Worm (Caenorhabditis elegans): Measurements from ENCODE around the gene htas-1.

htas-1 gene

DNA sequence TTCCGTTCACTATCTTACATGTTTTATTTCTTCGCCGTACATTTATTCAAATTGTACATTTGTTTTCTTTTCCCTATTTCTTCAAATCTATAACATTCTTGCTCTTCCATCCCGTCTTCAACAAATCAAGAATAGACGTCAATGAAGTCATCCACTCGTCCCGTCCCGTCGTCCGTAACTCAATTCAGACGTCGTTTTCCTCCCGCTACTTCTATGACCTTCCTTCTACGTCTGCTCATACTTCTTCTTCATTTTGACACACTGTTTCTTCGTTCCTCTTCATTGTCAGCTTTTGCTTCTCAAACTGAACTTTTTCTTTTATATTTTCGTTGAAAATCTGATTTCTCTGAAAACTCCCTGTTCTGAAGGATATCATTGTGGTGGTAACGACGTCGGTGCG lies 23.3 kb downstream of the htas-1 start:
- TF ChIP-seq ceh-39 (tag; optimal IDR thresholded peaks at IDR 0.05) (no peak), ces-1 (GFP tag; optimal IDR thresholded peaks at IDR 0.05) (peak; percentile 61), mep-1 (tag; optimal IDR thresholded peaks at IDR 0.05) (no peak)

DNA sequence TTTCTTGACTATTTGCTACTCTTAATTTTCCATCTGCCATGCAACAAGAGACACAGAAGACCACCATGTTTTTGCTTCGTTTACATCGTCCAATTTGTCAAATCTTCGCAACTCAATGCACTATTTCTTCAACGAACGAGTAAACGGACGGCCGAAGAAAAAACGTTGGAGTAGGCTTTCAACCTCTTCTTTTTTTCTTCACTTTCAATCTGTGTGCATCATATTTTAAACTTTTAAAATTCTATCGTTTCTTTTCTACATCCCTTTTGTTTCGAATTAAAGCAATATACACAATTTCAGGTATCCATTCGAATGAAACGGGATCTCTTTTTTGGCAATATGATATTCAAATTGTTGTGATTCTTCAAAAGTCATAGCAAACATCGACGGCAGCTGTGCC lies 25.6 kb downstream of the htas-1 start, which contains the start of gene acc-1:
acc-1 (plus strand) TSS at position 301 of the 400 bp plus-strand sequence.
- TF ChIP-seq nhr-76 (tag; optimal IDR thresholded peaks at IDR 0.05) (no peak), blmp-1 (tag; optimal IDR thresholded peaks at IDR 0.05) (no peak), flh-1 (GFP tag; optimal IDR thresholded peaks at IDR 0.05) (no peak), unc-62 (GFP tag; optimal IDR thresholded peaks at IDR 0.05) (no peak), lin-13 (tag; optimal IDR thresholded peaks at IDR 0.05) (no peak), snpc-4 (tag; optimal IDR thresholded peaks at IDR 0.05) (no peak), ham-2 (GFP tag; optimal IDR thresholded peaks at IDR 0.05) (no peak), unc-120 (tag; optimal IDR thresholded peaks at IDR 0.05; ENCODE audit: poor library complexity, severe bottlenecking) (no peak), drap-1 (GFP tag; optimal IDR thresholded peaks at IDR 0.05) (no peak), ztf-11 (tag; optimal IDR thresholded peaks at IDR 0.05) (no peak), mls-2 (tag; optimal IDR thresholded peaks at IDR 0.05) (no peak), mep-1 (tag; optimal IDR thresholded peaks at IDR 0.05) (no peak), elt-1 (tag; optimal IDR thresholded peaks at IDR 0.05; ENCODE audit: borderline replicate concordance, insufficient read depth) (no peak), lsy-2 (tag; optimal IDR thresholded peaks at IDR 0.05) (no peak)

DNA sequence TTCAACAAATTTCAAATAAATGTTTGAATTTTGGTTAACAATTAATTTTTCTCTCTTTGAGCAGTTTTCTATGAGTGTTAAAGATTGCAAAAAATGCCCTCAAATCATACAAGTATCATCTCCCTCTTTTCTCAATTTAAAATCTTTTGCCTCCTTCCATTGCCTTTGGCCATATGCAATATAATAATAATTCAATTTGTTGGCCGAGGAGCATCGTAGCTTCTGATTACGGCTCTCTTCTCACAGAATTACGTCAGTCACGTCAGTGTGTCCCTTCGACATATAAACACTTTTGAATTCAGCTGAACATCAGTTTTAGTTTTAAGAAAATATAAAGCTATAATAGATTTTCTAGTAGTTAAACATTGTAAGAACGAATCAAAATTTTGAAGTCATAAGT lies 27.8 kb downstream of the htas-1 start:
- TF ChIP-seq ces-1 (GFP tag; optimal IDR thresholded peaks at IDR 0.05) (peak; percentile 92), tbx-8 (GFP tag; optimal IDR thresholded peaks at IDR 0.05) (no peak)

DNA sequence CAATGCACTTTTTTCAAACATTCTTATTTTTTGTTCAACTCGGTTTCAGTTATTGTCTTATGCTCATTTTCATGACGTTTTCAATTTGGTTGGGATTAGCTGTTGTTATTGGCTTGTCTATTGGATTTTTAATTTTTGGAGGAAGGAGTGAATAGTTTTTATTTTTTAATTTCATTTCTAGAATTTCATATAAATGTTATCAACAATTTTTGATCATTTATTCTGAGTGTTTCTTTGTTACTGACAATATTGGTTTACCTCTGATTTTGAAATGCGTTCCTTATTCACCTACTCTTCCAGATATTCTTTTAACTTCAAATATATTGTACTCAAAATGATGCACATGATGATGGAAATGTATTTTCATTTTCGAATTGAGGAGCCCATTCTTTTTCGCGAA lies 29.3 kb downstream of the htas-1 start, which contains the start of gene F58G6.7:
F58G6.7 (plus strand) TSS at position 301 of the 400 bp plus-strand sequence.
- TF ChIP-seq pha-4 (tag; optimal IDR thresholded peaks at IDR 0.05), result no peak
- TF ChIP-seq bed-3 (GFP tag; optimal IDR thresholded peaks at IDR 0.05), result no peak
- TF ChIP-seq snpc-4 (tag; optimal IDR thresholded peaks at IDR 0.05), result no peak
- no peak for TF ChIP-seq cnd-1 (tag; optimal IDR thresholded peaks at IDR 0.05)
- no peak for TF ChIP-seq ztf-11 (tag; optimal IDR thresholded peaks at IDR 0.05)
- no peak for TF ChIP-seq lin-13 (tag; optimal IDR thresholded peaks at IDR 0.05)
- TF ChIP-seq mep-1 (tag; optimal IDR thresholded peaks at IDR 0.05), result no peak
- no peak for TF ChIP-seq nhr-2 (tag; optimal IDR thresholded peaks at IDR 0.05)
- TF ChIP-seq nhr-28 (tag; optimal IDR thresholded peaks at IDR 0.05), result no peak
- no peak for TF ChIP-seq M03D4.4 (tag; optimal IDR thresholded peaks at IDR 0.05)
- no peak for TF ChIP-seq lin-32 (GFP tag; optimal IDR thresholded peaks at IDR 0.05)
- no peak for TF ChIP-seq ham-2 (GFP tag; optimal IDR thresholded peaks at IDR 0.05)
- no peak for TF ChIP-seq sptf-1 (tag; optimal IDR thresholded peaks at IDR 0.05)
- TF ChIP-seq sem-2 (GFP tag; optimal IDR thresholded peaks at IDR 0.05), result no peak
- TF ChIP-seq mab-5 (tag; optimal IDR thresholded peaks at IDR 0.05), result no peak
- no peak for TF ChIP-seq unc-39 (tag; optimal IDR thresholded peaks at IDR 0.05)

DNA sequence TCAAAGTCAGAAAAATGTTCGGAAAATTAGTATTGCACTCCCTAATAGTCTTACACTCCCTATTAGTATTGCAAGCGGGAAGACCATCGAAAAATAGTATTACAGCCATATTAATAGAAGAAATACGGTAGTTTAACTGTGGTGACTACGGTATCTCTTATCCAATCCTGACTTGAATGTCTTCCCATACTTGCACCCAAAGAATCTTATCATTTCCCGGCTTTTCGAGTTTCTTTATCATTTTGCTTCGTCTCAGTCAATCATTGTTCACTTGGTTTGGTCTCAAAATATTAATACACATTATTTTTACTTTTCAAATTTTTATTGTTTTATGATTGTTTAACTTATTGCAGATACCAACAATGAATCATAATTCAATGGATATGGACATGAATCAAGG lies 30.1 kb downstream of the htas-1 start, which contains the start of gene F58G6.3:
F58G6.3 (plus strand) TSS at position 352 of the 400 bp plus-strand sequence.
- TF ChIP-seq unc-39 (tag; optimal IDR thresholded peaks at IDR 0.05) (no peak), nhr-12 (tag; optimal IDR thresholded peaks at IDR 0.05) (no peak), unc-62 (GFP tag; optimal IDR thresholded peaks at IDR 0.05) (no peak), ceh-39 (tag; optimal IDR thresholded peaks at IDR 0.05) (no peak), tbx-8 (GFP tag; optimal IDR thresholded peaks at IDR 0.05) (no peak), unc-120 (tag; optimal IDR thresholded peaks at IDR 0.05; ENCODE audit: poor library complexity, severe bottlenecking) (no peak), drap-1 (GFP tag; optimal IDR thresholded peaks at IDR 0.05) (no peak), ham-2 (GFP tag; optimal IDR thresholded peaks at IDR 0.05) (no peak), ces-1 (GFP tag; optimal IDR thresholded peaks at IDR 0.05) (no peak), elt-1 (tag; optimal IDR thresholded peaks at IDR 0.05; ENCODE audit: borderline replicate concordance, insufficient read depth) (no peak), nhr-237 (tag; optimal IDR thresholded peaks at IDR 0.05) (no peak), pha-4 (tag; optimal IDR thresholded peaks at IDR 0.05) (no peak), bed-3 (GFP tag; optimal IDR thresholded peaks at IDR 0.05) (no peak), zip-8 (tag; optimal IDR thresholded peaks at IDR 0.05) (no peak)

All from whole organism, mixed stage, embryonic.